Worm (Caenorhabditis elegans): ENCODE measurements around the gene gcc-2.

Gene gcc-2

ce11 chrIII:9735857-9736256 lies 26.1 kb downstream of the gcc-2 start, which contains the start of gene dao-6:
TSS of gene dao-6 (minus strand) at chrIII:9736201.
- TF ChIP-seq him-1 (tag; optimal IDR thresholded peaks at IDR 0.05): no peak
- TF ChIP-seq W03F9.2 (tag; optimal IDR thresholded peaks at IDR 0.05): no peak
- TF ChIP-seq dao-5 (tag; optimal IDR thresholded peaks at IDR 0.05): no peak

ce11 chrIII:9734030-9734429 lies 27.9 kb downstream of the gcc-2 start:
- TF ChIP-seq him-1 (tag; optimal IDR thresholded peaks at IDR 0.05): no peak
- no peak for TF ChIP-seq W03F9.2 (tag; optimal IDR thresholded peaks at IDR 0.05)
- no peak for TF ChIP-seq dao-5 (tag; optimal IDR thresholded peaks at IDR 0.05)

- TF ChIP-seq dao-5 (tag; optimal IDR thresholded peaks at IDR 0.05): no peak
- no peak for TF ChIP-seq W03F9.2 (tag; optimal IDR thresholded peaks at IDR 0.05)
- TF ChIP-seq him-1 (tag; optimal IDR thresholded peaks at IDR 0.05): no peak
Measured at ce11 chrIII:9733333-9733732, 28.6 kb downstream of the gcc-2 start.

- TF ChIP-seq dao-5 (tag; optimal IDR thresholded peaks at IDR 0.05) (no peak), him-1 (tag; optimal IDR thresholded peaks at IDR 0.05) (no peak), W03F9.2 (tag; optimal IDR thresholded peaks at IDR 0.05) (no peak)
Measured at ce11 chrIII:9731313-9731912, 30.5 kb downstream of the gcc-2 start.

ce11 chrIII:9730407-9730806 lies 31.5 kb downstream of the gcc-2 start:
- TF ChIP-seq W03F9.2 (tag; optimal IDR thresholded peaks at IDR 0.05) (no peak), him-1 (tag; optimal IDR thresholded peaks at IDR 0.05) (no peak), dao-5 (tag; optimal IDR thresholded peaks at IDR 0.05) (no peak)

ce11 chrIII:9727439-9727838 lies 34.5 kb downstream of the gcc-2 start, which contains the start of gene C07A9.12:
TSS of gene C07A9.12 (minus strand) at chrIII:9727539.
- TF ChIP-seq him-1 (tag; optimal IDR thresholded peaks at IDR 0.05): no peak
- TF ChIP-seq dao-5 (tag; optimal IDR thresholded peaks at IDR 0.05): no peak
- TF ChIP-seq W03F9.2 (tag; optimal IDR thresholded peaks at IDR 0.05): no peak

- TF ChIP-seq W03F9.2 (tag; optimal IDR thresholded peaks at IDR 0.05) (no peak), dao-5 (tag; optimal IDR thresholded peaks at IDR 0.05) (no peak), him-1 (tag; optimal IDR thresholded peaks at IDR 0.05) (no peak)
Measured at ce11 chrIII:9725114-9725513, 36.8 kb downstream of the gcc-2 start, which contains the start of gene clec-162. TSS of gene clec-162 (minus strand) at chrIII:9725214.

- no peak for TF ChIP-seq W03F9.2 (tag; optimal IDR thresholded peaks at IDR 0.05)
- no peak for TF ChIP-seq him-1 (tag; optimal IDR thresholded peaks at IDR 0.05)
- TF ChIP-seq dao-5 (tag; optimal IDR thresholded peaks at IDR 0.05): no peak
Measured at ce11 chrIII:9721991-9722390, 40.0 kb downstream of the gcc-2 start.

ce11 chrIII:9720191-9720590 lies 41.8 kb downstream of the gcc-2 start, which contains the start of gene ncx-7:
TSS of gene ncx-7 (minus strand) at chrIII:9720291.
- TF ChIP-seq W03F9.2 (tag; optimal IDR thresholded peaks at IDR 0.05) (no peak), him-1 (tag; optimal IDR thresholded peaks at IDR 0.05) (no peak), dao-5 (tag; optimal IDR thresholded peaks at IDR 0.05) (no peak)

- TF ChIP-seq him-1 (tag; optimal IDR thresholded peaks at IDR 0.05) (no peak), dao-5 (tag; optimal IDR thresholded peaks at IDR 0.05) (peak; percentile 32), W03F9.2 (tag; optimal IDR thresholded peaks at IDR 0.05) (peak; percentile 32)
Measured at ce11 chrIII:9717243-9717642, 44.7 kb downstream of the gcc-2 start.

- TF ChIP-seq W03F9.2 (tag; optimal IDR thresholded peaks at IDR 0.05) (no peak), him-1 (tag; optimal IDR thresholded peaks at IDR 0.05) (no peak), dao-5 (tag; optimal IDR thresholded peaks at IDR 0.05) (no peak)
Measured at ce11 chrIII:9714731-9715130, 47.2 kb downstream of the gcc-2 start.

- TF ChIP-seq him-1 (tag; optimal IDR thresholded peaks at IDR 0.05): no peak
- TF ChIP-seq dao-5 (tag; optimal IDR thresholded peaks at IDR 0.05): no peak
- TF ChIP-seq W03F9.2 (tag; optimal IDR thresholded peaks at IDR 0.05): no peak
Measured at ce11 chrIII:9713862-9714261, 48.1 kb downstream of the gcc-2 start, which contains the start of gene ncx-6. TSS of gene ncx-6 (minus strand) at chrIII:9713949.

ce11 chrIII:9713182-9713581 lies 48.8 kb downstream of the gcc-2 start:
- no peak for TF ChIP-seq dao-5 (tag; optimal IDR thresholded peaks at IDR 0.05)
- no peak for TF ChIP-seq W03F9.2 (tag; optimal IDR thresholded peaks at IDR 0.05)
- TF ChIP-seq him-1 (tag; optimal IDR thresholded peaks at IDR 0.05): no peak

ce11 chrIII:9711163-9711562 lies 50.8 kb downstream of the gcc-2 start:
- no peak for TF ChIP-seq him-1 (tag; optimal IDR thresholded peaks at IDR 0.05)
- TF ChIP-seq dao-5 (tag; optimal IDR thresholded peaks at IDR 0.05): no peak
- TF ChIP-seq W03F9.2 (tag; optimal IDR thresholded peaks at IDR 0.05): no peak

Data from whole organism, L4/young adult.